Fruit fly (Drosophila melanogaster): ENCODE measurements around the gene Stip1.

dm6 chr2L:321793-322192 is 26.9 kb downstream of the Stip1 start, which contains the start of gene CG33127:
- no peak for TF ChIP-seq Dll (optimal IDR thresholded peaks at IDR 0.05)
- TF ChIP-seq CG8478 (optimal IDR thresholded peaks at IDR 0.05), result no peak

All from whole organism.